Worm (Caenorhabditis elegans): ENCODE data around the gene npp-18.

Gene npp-18

DNA sequence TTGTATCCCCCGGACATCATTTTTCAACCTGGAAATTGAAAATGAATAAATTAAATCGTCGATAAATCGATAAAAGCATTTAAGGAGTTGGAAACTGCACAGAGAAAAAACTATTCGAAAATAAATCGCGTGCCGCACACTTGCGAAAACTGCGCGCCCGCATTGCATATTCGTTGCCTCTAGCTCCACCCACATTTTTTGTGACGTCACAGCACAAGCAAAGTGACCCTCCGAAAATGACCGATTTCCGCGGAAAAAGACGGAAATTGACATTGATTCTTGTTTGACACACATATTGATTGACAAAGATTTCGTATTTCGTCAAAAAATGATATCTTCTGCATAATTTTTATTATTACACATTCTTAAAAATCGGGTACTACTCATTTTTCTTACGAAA is 27.8 kb upstream of the npp-18 start, which contains the start of gene cpf-2 (continued):
- TF ChIP-seq Y55F3AM.14 (GFP tag; optimal IDR thresholded peaks at IDR 0.05) (no peak), lin-39 (tag; optimal IDR thresholded peaks at IDR 0.05) (no peak), ztf-11 (tag; optimal IDR thresholded peaks at IDR 0.05) (peak; percentile 3), nhr-11 (tag; optimal IDR thresholded peaks at IDR 0.05) (no peak), aly-2 (tag; optimal IDR thresholded peaks at IDR 0.05) (no peak), unc-55 (GFP tag; optimal IDR thresholded peaks at IDR 0.05) (peak; percentile 78), lin-11 (tag; optimal IDR thresholded peaks at IDR 0.05) (peak; percentile 82), mdl-1 (tag; optimal IDR thresholded peaks at IDR 0.05) (no peak), ztf-4 (tag; optimal IDR thresholded peaks at IDR 0.05) (no peak), blmp-1 (tag; optimal IDR thresholded peaks at IDR 0.05; ENCODE audit: insufficient read depth) (peak; percentile 14), nhr-12 (tag; optimal IDR thresholded peaks at IDR 0.05) (no peak), alr-1 (tag; optimal IDR thresholded peaks at IDR 0.05) (no peak), ZK546.5 (tag; optimal IDR thresholded peaks at IDR 0.05) (no peak), sma-3 (GFP tag; optimal IDR thresholded peaks at IDR 0.05) (peak; percentile 76), nhr-129 (tag; optimal IDR thresholded peaks at IDR 0.05) (peak; percentile 84)

DNA sequence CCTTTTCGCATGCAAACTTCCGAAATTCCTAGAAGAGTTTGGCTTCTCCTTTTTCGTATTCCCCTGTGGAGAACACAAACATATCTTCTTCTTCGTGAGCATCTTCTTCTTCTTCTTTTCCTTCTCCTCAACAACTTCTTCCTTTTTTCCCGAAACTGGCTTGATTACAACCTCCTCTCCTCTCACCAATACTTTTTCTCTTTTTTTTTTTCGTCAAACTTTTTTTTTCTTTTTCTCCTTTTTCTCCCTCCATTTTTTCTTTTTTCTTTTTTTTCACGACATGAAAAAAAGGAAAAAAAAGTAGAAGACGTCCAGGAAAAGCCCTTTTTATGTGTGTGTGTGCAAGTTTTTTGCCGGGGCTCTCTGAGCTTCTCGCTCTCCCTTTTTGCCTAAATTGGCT is 25.8 kb upstream of the npp-18 start:
- TF ChIP-seq unc-55 (GFP tag; optimal IDR thresholded peaks at IDR 0.05) (peak; percentile 84), nhr-129 (tag; optimal IDR thresholded peaks at IDR 0.05) (peak; percentile 8), mdl-1 (tag; optimal IDR thresholded peaks at IDR 0.05) (peak in 1 of 2 experiments; percentile 2), C34F6.9 (tag; optimal IDR thresholded peaks at IDR 0.05) (peak; percentile 79), Y55F3AM.14 (GFP tag; optimal IDR thresholded peaks at IDR 0.05) (peak; percentile 25), zag-1 (tag; optimal IDR thresholded peaks at IDR 0.05) (peak; percentile 57), elt-1 (tag; optimal IDR thresholded peaks at IDR 0.05) (no peak), lsy-2 (tag; optimal IDR thresholded peaks at IDR 0.05) (peak in 1 of 2 experiments; percentile 54), lin-11 (tag; optimal IDR thresholded peaks at IDR 0.05) (no peak), sem-4 (tag; optimal IDR thresholded peaks at IDR 0.05) (peak; percentile 3)

DNA sequence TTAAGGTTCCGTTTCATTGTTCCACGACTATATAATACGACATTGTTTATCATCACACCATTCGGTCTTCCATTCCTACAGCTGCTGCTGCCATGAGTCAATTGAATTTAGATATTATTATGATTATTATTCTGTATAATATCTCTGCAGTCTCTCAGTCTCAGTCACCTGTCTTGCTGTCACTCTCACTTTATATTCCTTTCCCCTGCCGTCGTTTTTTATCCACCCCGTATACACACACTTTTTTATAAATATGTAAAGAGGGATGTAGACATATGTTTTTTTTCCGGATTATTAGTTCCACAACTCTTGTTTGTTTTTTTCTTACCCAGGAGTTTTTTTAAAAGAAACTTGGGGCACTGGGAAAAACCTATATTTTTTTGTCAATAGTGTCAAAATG is 24.4 kb upstream of the npp-18 start:
- TF ChIP-seq zag-1 (tag; optimal IDR thresholded peaks at IDR 0.05): no peak
- TF ChIP-seq F13H6.1 (tag; optimal IDR thresholded peaks at IDR 0.05): no peak
- TF ChIP-seq nhr-25 (tag; optimal IDR thresholded peaks at IDR 0.05): no peak
- no peak for TF ChIP-seq sma-3 (GFP tag; optimal IDR thresholded peaks at IDR 0.05)
- TF ChIP-seq nhr-237 (tag; optimal IDR thresholded peaks at IDR 0.05): no peak
- TF ChIP-seq unc-55 (GFP tag; optimal IDR thresholded peaks at IDR 0.05): no peak
- TF ChIP-seq lin-13 (GFP tag; optimal IDR thresholded peaks at IDR 0.05): no peak
- no peak for TF ChIP-seq unc-39 (tag; optimal IDR thresholded peaks at IDR 0.05)
- no peak for TF ChIP-seq mab-5 (tag; optimal IDR thresholded peaks at IDR 0.05)
- TF ChIP-seq elt-1 (tag; optimal IDR thresholded peaks at IDR 0.05): no peak
- no peak for TF ChIP-seq sem-4 (tag; optimal IDR thresholded peaks at IDR 0.05)
- no peak for TF ChIP-seq nhr-12 (tag; optimal IDR thresholded peaks at IDR 0.05)
- no peak for TF ChIP-seq mdl-1 (tag; optimal IDR thresholded peaks at IDR 0.05)
- TF ChIP-seq egl-27 (tag; optimal IDR thresholded peaks at IDR 0.05): no peak
- TF ChIP-seq ztf-11 (tag; optimal IDR thresholded peaks at IDR 0.05): no peak
- TF ChIP-seq elt-3 (tag; optimal IDR thresholded peaks at IDR 0.05): no peak
- TF ChIP-seq R02D3.7 (tag; optimal IDR thresholded peaks at IDR 0.05): no peak
- no peak for TF ChIP-seq nhr-21 (tag; optimal IDR thresholded peaks at IDR 0.05)

DNA sequence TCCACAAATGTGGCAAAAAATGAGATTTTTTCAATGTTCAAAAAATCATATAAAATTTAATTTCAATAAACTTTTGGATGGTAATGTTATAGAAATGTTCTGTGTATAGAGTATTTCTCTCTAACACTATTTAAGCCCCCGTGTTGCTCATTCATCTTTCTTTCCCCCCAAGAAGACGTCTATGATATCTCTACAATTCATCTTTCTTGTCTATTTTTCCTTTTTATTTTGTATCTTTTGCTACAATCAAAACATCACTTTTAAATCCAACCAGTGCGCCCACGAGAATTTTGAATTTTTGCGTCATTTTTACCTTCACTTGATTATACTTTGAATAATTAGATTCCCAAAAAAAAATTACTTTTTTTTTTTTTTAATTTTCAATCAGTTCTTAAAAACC is 23.9 kb upstream of the npp-18 start:
- TF ChIP-seq unc-39 (tag; optimal IDR thresholded peaks at IDR 0.05) (no peak), peb-1 (tag; optimal IDR thresholded peaks at IDR 0.05) (no peak), unc-55 (GFP tag; optimal IDR thresholded peaks at IDR 0.05) (peak; percentile 69), nhr-10 (tag; optimal IDR thresholded peaks at IDR 0.05) (no peak), nhr-6 (tag; optimal IDR thresholded peaks at IDR 0.05) (no peak), mab-5 (tag; optimal IDR thresholded peaks at IDR 0.05) (peak; percentile 19), sma-9 (GFP tag; optimal IDR thresholded peaks at IDR 0.05) (peak; percentile 12), sma-9 (tag; optimal IDR thresholded peaks at IDR 0.05) (no peak), unc-62 (GFP tag; optimal IDR thresholded peaks at IDR 0.05) (no peak), ceh-82 (tag; optimal IDR thresholded peaks at IDR 0.05) (no peak)

Measured in whole organism, L2 larva.